Fruit fly (Drosophila melanogaster): ENCODE results near the gene Svip.
A peak's percentile ranks its signal among the peaks of the same experiment; 100 is the strongest.

Gene Svip

dm6 chr3L:9383345-9384075, 24.7 kb downstream of the Svip start, which contains the start of gene Hsp27 (continued):
- peak; percentile 96 for TF ChIP-seq klu (GFP tag; IDR thresholded peaks at IDR 0.05)
- TF ChIP-seq lov (optimal IDR thresholded peaks at IDR 0.05) = no peak
- peak; percentile 98 for TF ChIP-seq lov (GFP tag; IDR thresholded peaks at IDR 0.05)
- TF ChIP-seq zen2 (GFP tag; IDR thresholded peaks at IDR 0.05; ENCODE audit: partially characterized antibody) = no peak
- peak; percentile 68 for TF ChIP-seq sima (GFP tag; optimal IDR thresholded peaks at IDR 0.05)
- peak; percentile 99 for TF ChIP-seq CG17361 (GFP tag; IDR thresholded peaks at IDR 0.05)
- TF ChIP-seq CG5245 (GFP tag; optimal IDR thresholded peaks at IDR 0.05) = peak; percentile 99
- TF ChIP-seq dati (GFP tag; IDR thresholded peaks at IDR 0.05) = peak; percentile 96
- TF ChIP-seq CG10267 (tag; optimal IDR thresholded peaks at IDR 0.05) = peak; percentile 94
- TF ChIP-seq scrt (GFP tag; optimal IDR thresholded peaks at IDR 0.05) = peak; percentile 95
- peak; percentile 33 for TF ChIP-seq Kr (GFP tag; optimal IDR thresholded peaks at IDR 0.05)
- TF ChIP-seq luna (GFP tag; optimal IDR thresholded peaks at IDR 0.05) = peak; percentile 60
- TF ChIP-seq Trl (optimal IDR thresholded peaks at IDR 0.05) = peak; percentile 22 to 27
- peak; percentile 95 for TF ChIP-seq Trl (GFP tag; optimal IDR thresholded peaks at IDR 0.05)
- TF ChIP-seq CG10979 (tag; optimal IDR thresholded peaks at IDR 0.05) = peak; percentile 99
- no peak for TF ChIP-seq tna (GFP tag; IDR thresholded peaks at IDR 0.05; ENCODE audit: partially characterized antibody)
- peak; percentile 98 for TF ChIP-seq sob (GFP tag; IDR thresholded peaks at IDR 0.05)
- peak; percentile 96 for TF ChIP-seq CG7987 (GFP tag; optimal IDR thresholded peaks at IDR 0.05)
- TF ChIP-seq zen (tag; optimal IDR thresholded peaks at IDR 0.05) = peak; percentile 97
- TF ChIP-seq HLH54F (GFP tag; optimal IDR thresholded peaks at IDR 0.05) = peak; percentile 86
- peak; percentile 97 for TF ChIP-seq CG12942 (GFP tag; optimal IDR thresholded peaks at IDR 0.05)
- TF ChIP-seq toy (GFP tag; IDR thresholded peaks at IDR 0.05) = peak; percentile 93
- peak; percentile 97 for TF ChIP-seq sr (GFP tag; IDR thresholded peaks at IDR 0.05)
- TF ChIP-seq Gug (GFP tag; IDR thresholded peaks at IDR 0.05) = peak; percentile 99
- TF ChIP-seq CG1529 (GFP tag; optimal IDR thresholded peaks at IDR 0.05) = peak; percentile 98
- TF ChIP-seq CG17359 (tag; optimal IDR thresholded peaks at IDR 0.05) = peak; percentile 99
- peak; percentile 96 for TF ChIP-seq nerfin-1 (tag; optimal IDR thresholded peaks at IDR 0.05)
- TF ChIP-seq CG13123 (GFP tag; optimal IDR thresholded peaks at IDR 0.05) = peak; percentile 95
- TF ChIP-seq wek (GFP tag; optimal IDR thresholded peaks at IDR 0.05) = peak; percentile 80
- TF ChIP-seq lbe (GFP tag; optimal IDR thresholded peaks at IDR 0.05) = peak; percentile 99
- peak; percentile 82 for TF ChIP-seq CG2116 (GFP tag; optimal IDR thresholded peaks at IDR 0.05)
- peak; percentile 98 for TF ChIP-seq Hmr (GFP tag; optimal IDR thresholded peaks at IDR 0.05)
- TF ChIP-seq wdn (GFP tag; IDR thresholded peaks at IDR 0.05) = peak; percentile 96
- peak; percentile 97 for TF ChIP-seq HHEX (GFP tag; optimal IDR thresholded peaks at IDR 0.05)
- TF ChIP-seq Hr51 (GFP tag; optimal IDR thresholded peaks at IDR 0.05) = peak; percentile 91 to 97
- TF ChIP-seq CG3847 (GFP tag; IDR thresholded peaks at IDR 0.05) = peak; percentile 96
- TF ChIP-seq Poxn (GFP tag; IDR thresholded peaks at IDR 0.05) = peak; percentile 84
- peak; percentile 99 for TF ChIP-seq nau (GFP tag; optimal IDR thresholded peaks at IDR 0.05)
- peak; percentile 89 for TF ChIP-seq twi (tag; optimal IDR thresholded peaks at IDR 0.05)
- peak; percentile 99 for TF ChIP-seq ken (GFP tag; IDR thresholded peaks at IDR 0.05)
- peak; percentile 98 for TF ChIP-seq al (GFP tag; IDR thresholded peaks at IDR 0.05)
- TF ChIP-seq CG11247 (GFP tag; IDR thresholded peaks at IDR 0.05) = peak; percentile 98
- TF ChIP-seq CG10147 (GFP tag; optimal IDR thresholded peaks at IDR 0.05) = peak; percentile 96
- peak; percentile 98 for TF ChIP-seq CG17829 (tag; optimal IDR thresholded peaks at IDR 0.05)
- peak; percentile 65 for TF ChIP-seq stwl (tag; optimal IDR thresholded peaks at IDR 0.05)
- TF ChIP-seq usp (GFP tag; optimal IDR thresholded peaks at IDR 0.05) = no peak
- peak; percentile 91 for TF ChIP-seq dimm (GFP tag; IDR thresholded peaks at IDR 0.05)
- no peak for TF ChIP-seq exex (tag; optimal IDR thresholded peaks at IDR 0.05)
- TF ChIP-seq ham (GFP tag; IDR thresholded peaks at IDR 0.05) = peak; percentile 86
- TF ChIP-seq sens (GFP tag) = peak; percentile 99
